Fruit fly (Drosophila melanogaster) whole organism, adult: ENCODE data around the gene Tnpo-SR.

Experiments used
- CG11617 ChIP-seq: fragments of 200-800 bp; sonication (Bioruptor generic); optimal IDR thresholded peaks from 2 replicates; lab custom pipeline; 2017; ENCODE audit warnings: mild to moderate bottlenecking, missing biosample characterization, missing genetic modification reagents, missing genetic modification characterization
- CG12768 ChIP-seq: fragments of 200-800 bp; sonication (Bioruptor generic); optimal IDR thresholded peaks from 2 replicates; lab custom pipeline; 2017; ENCODE audit warnings: missing biosample characterization, missing genetic modification characterization, mild to moderate bottlenecking, moderate library complexity, missing genetic modification reagents
- CG33017 ChIP-seq: fragments of 200-800 bp; sonication (Bioruptor generic); optimal IDR thresholded peaks from 2 replicates; lab custom pipeline; 2018; ENCODE audit warnings: missing biosample characterization, mild to moderate bottlenecking, missing genetic modification characterization, moderate library complexity
- CG5204 ChIP-seq: fragments of 200-800 bp; sonication (Bioruptor generic); optimal IDR thresholded peaks from 2 replicates; lab custom pipeline; 2016; ENCODE audit warnings: missing biosample characterization, missing genetic modification characterization
- Clk ChIP-seq: fragments of 200-800 bp; sonication (Bioruptor generic); optimal IDR thresholded peaks from 2 replicates; lab custom pipeline; 2017; ENCODE audit warnings: missing biosample characterization, missing genetic modification characterization
- Hr96 ChIP-seq: fragments of 200-800 bp; sonication (Bioruptor generic); optimal IDR thresholded peaks from 2 replicates; lab custom pipeline; 2016; ENCODE audit warnings: missing biosample characterization, missing genetic modification characterization
- bab1 ChIP-seq: fragments of 200-800 bp; sonication (Bioruptor generic); optimal IDR thresholded peaks from 3 replicates; lab custom pipeline; 2019; ENCODE audit warnings: missing biosample characterization, mild to moderate bottlenecking, missing genetic modification characterization, moderate library complexity
- cic ChIP-seq: fragments of 200-800 bp; sonication (Bioruptor generic); optimal IDR thresholded peaks from 2 replicates; lab custom pipeline; 2017; ENCODE audit warnings: missing biosample characterization, mild to moderate bottlenecking, missing genetic modification characterization, moderate library complexity
- cnc ChIP-seq, 2 experiments: fragments of >200 bp; optimal IDR thresholded peaks; 2 replicates each; lab custom pipeline; 2017
- toe ChIP-seq: fragments of 200-800 bp; sonication (Bioruptor generic); optimal IDR thresholded peaks from 2 replicates; lab custom pipeline; 2016; ENCODE audit warnings: missing biosample characterization, missing genetic modification characterization

dm6 chr2L:2754437-2755322, 5.0 kb upstream of the Tnpo-SR start:
- TF ChIP-seq cic (GFP tag; lab: Kevin White, UChicago) (no peak), cnc (optimal IDR thresholded peaks at IDR 0.05; lab: Kevin White, UChicago) (no peak), bab1 (GFP tag; lab: Kevin White, UChicago) (peak; percentile 42), Hr96 (GFP tag; lab: Kevin White, UChicago) (peak; percentile 79), Clk (peak; percentile 77), CG12768 (GFP tag; lab: Kevin White, UChicago) (peak; percentile 89), CG5204 (no peak), CG11617 (GFP tag; lab: Kevin White, UChicago) (peak; percentile 88), toe (GFP tag; lab: Kevin White, UChicago) (peak; percentile 70), CG33017 (tag; lab: Kevin White, UChicago) (peak; percentile 90)
